Worm (Caenorhabditis elegans) whole organism, late embryonic: ENCODE data around the gene str-246.

Experiments used
- ama-1 ChIP-seq: fragments of 150-350 bp; optimal IDR thresholded peaks from 2 replicates; lab custom pipeline; 2014
- ceh-48 ChIP-seq: sonication (generic microtip); optimal IDR thresholded peaks from 2 replicates; lab custom pipeline; 2016; ENCODE audit warnings: missing genetic modification characterization, inconsistent platforms, missing compliant biosample characterization
- ceh-6 ChIP-seq: fragments of 200-800 bp; sonication (Bioruptor generic); optimal IDR thresholded peaks from 2 replicates; lab custom pipeline; 2018; ENCODE audit warnings: mild to moderate bottlenecking, missing genetic modification characterization, missing compliant biosample characterization
- elt-2 ChIP-seq: sonication (generic microtip); optimal IDR thresholded peaks from 2 replicates; lab custom pipeline; 2016; ENCODE audit warnings: missing genetic modification reagents, missing genetic modification characterization, missing compliant biosample characterization
- fkh-10 ChIP-seq: fragments of 150-350 bp; optimal IDR thresholded peaks from 2 replicates; lab custom pipeline; 2014; ENCODE audit warnings: missing biosample characterization, missing genetic modification reagents, missing genetic modification characterization
- fkh-6 ChIP-seq: sonication (generic microtip); optimal IDR thresholded peaks from 2 replicates; lab custom pipeline; 2016; ENCODE audit warnings: missing genetic modification characterization, missing compliant biosample characterization
- lin-11 ChIP-seq: fragments of 200-800 bp; sonication (Bioruptor generic); optimal IDR thresholded peaks from 2 replicates; lab custom pipeline; 2018; ENCODE audit warnings: mild to moderate bottlenecking, missing genetic modification characterization, missing compliant biosample characterization
- madf-2 ChIP-seq: sonication (generic microtip); optimal IDR thresholded peaks from 2 replicates; lab custom pipeline; 2017; ENCODE audit warnings: missing genetic modification characterization, missing compliant biosample characterization
- pha-4 ChIP-seq: fragments of 150-350 bp; optimal IDR thresholded peaks from 2 replicates; lab custom pipeline; 2018; ENCODE audit warnings: missing biosample characterization, missing genetic modification reagents, missing genetic modification characterization
- pqm-1 ChIP-seq: sonication (generic microtip); optimal IDR thresholded peaks from 2 replicates; lab custom pipeline; 2016; ENCODE audit warnings: missing genetic modification characterization, missing compliant biosample characterization
- rnt-1 ChIP-seq: sonication (generic microtip); optimal IDR thresholded peaks from 2 replicates; lab custom pipeline; 2016; ENCODE audit warnings: missing genetic modification characterization, missing compliant biosample characterization
- tbx-2 ChIP-seq: sonication (generic microtip); optimal IDR thresholded peaks from 2 replicates; lab custom pipeline; 2016; ENCODE audit warnings: missing genetic modification characterization, missing compliant biosample characterization

- TF ChIP-seq ama-1 (lab: Kevin White, UChicago) = no peak
- no peak for TF ChIP-seq fkh-10 (GFP tag; lab: Kevin White, UChicago)
- TF ChIP-seq ceh-6 (GFP tag; lab: Kevin White, UChicago) = no peak
- TF ChIP-seq elt-2 (tag; lab: Kevin White, UChicago) = no peak
- TF ChIP-seq madf-2 (tag; lab: Kevin White, UChicago) = no peak
- no peak for TF ChIP-seq rnt-1 (tag; lab: Kevin White, UChicago)
- TF ChIP-seq pqm-1 = no peak
- no peak for TF ChIP-seq tbx-2 (tag; lab: Kevin White, UChicago)
- no peak for TF ChIP-seq ceh-48 (tag; lab: Kevin White, UChicago)
- no peak for TF ChIP-seq lin-11
- no peak for TF ChIP-seq pha-4 (tag; lab: Kevin White, UChicago)
- no peak for TF ChIP-seq fkh-6
These were observed 23.5 kb upstream of the str-246 start for ce11 chrIII:11054032-11054431.
